Worm (Caenorhabditis elegans) whole organism, L4 larva: ENCODE data around the gene fbxb-90.

Experiments
- F10B5.3 ChIP-seq: sonication (generic microtip); optimal IDR thresholded peaks from 2 replicates; lab custom pipeline; 2016; ENCODE audit warnings: mild to moderate bottlenecking, missing genetic modification characterization, missing compliant biosample characterization
- F26F4.8 ChIP-seq: fragments of 200-800 bp; sonication (Bioruptor generic); conservative IDR thresholded peaks from 2 replicates; pipeline ENCODE4 v1.3.6; 2022; ENCODE audit warnings: missing genetic modification characterization, missing compliant biosample characterization
- F44E2.7 ChIP-seq: fragments of 200-800 bp; sonication (Bioruptor generic); IDR thresholded peaks from 2 replicates; pipeline ENCODE4 v2.1.2; 2022; ENCODE audit warnings: missing genetic modification characterization, missing compliant biosample characterization
- R02D3.7 ChIP-seq: fragments of 150-350 bp; sonication (generic microtip); optimal IDR thresholded peaks from 3 replicates; lab custom pipeline; 2014; ENCODE audit warnings: missing biosample characterization, missing genetic modification characterization
- T20F7.1 ChIP-seq: fragments of 200-800 bp; sonication (Bioruptor generic); optimal IDR thresholded peaks from 2 replicates; lab custom pipeline; 2018; ENCODE audit warnings: mild to moderate bottlenecking, missing genetic modification characterization, missing compliant biosample characterization
- T26A8.4 ChIP-seq: fragments of 200-800 bp; sonication (Bioruptor generic); IDR thresholded peaks from 2 replicates; pipeline ENCODE4 v1.3.6; 2022; ENCODE audit warnings: missing genetic modification characterization, missing compliant biosample characterization
- Y75B8A.6 ChIP-seq: fragments of 200-800 bp; sonication (Bioruptor generic); IDR thresholded peaks from 2 replicates; pipeline ENCODE4 v1.3.6; 2022; ENCODE audit warnings: missing genetic modification reagents, missing genetic modification characterization, missing compliant biosample characterization
- ZK546.5 ChIP-seq, 2 experiments: sonication (generic microtip); optimal IDR thresholded peaks; 2 replicates each; lab custom pipeline; 2017; ENCODE audit warnings: missing biosample characterization in 2 of 2, missing genetic modification characterization in 2 of 2
- aha-1 ChIP-seq: fragments of 150-350 bp; peaks from one replicate; lab custom pipeline; 2014; ENCODE audit warnings: missing biosample characterization, missing genetic modification characterization
- ces-1 ChIP-seq: fragments of 150-350 bp; sonication (generic microtip); optimal IDR thresholded peaks from 4 replicates; lab custom pipeline; 2014; ENCODE audit warnings: missing biosample characterization, missing genetic modification reagents, missing genetic modification characterization
- daf-12 ChIP-seq: fragments of 150-350 bp; optimal IDR thresholded peaks from 2 replicates; lab custom pipeline; 2014; ENCODE audit warnings: missing biosample characterization, missing genetic modification reagents, missing genetic modification characterization
- daf-19 ChIP-seq: fragments of 200-800 bp; sonication (Bioruptor generic); conservative IDR thresholded peaks from 2 replicates; pipeline ENCODE4 v1.3.6; 2022; ENCODE audit warnings: missing genetic modification characterization, missing compliant biosample characterization
- dmd-6 ChIP-seq: fragments of 200-800 bp; sonication (Bioruptor generic); IDR thresholded peaks from 2 replicates; pipeline ENCODE4 v1.3.6; 2022; ENCODE audit warnings: missing genetic modification reagents, missing genetic modification characterization, missing compliant biosample characterization
- egl-27 ChIP-seq: sonication (generic microtip); optimal IDR thresholded peaks from 3 replicates; lab custom pipeline; 2017; ENCODE audit warnings: missing biosample characterization, missing genetic modification reagents, missing genetic modification characterization
- gei-8 ChIP-seq: fragments of 200-800 bp; sonication (Bioruptor generic); optimal IDR thresholded peaks from 2 replicates; lab custom pipeline; 2018; ENCODE audit warnings: mild to moderate bottlenecking, missing genetic modification characterization, missing compliant biosample characterization
- hif-1 ChIP-seq, 2 experiments: sonication (generic microtip); optimal IDR thresholded peaks; 2 replicates each; lab custom pipeline; 2016 to 2017; ENCODE audit warnings: missing compliant biosample characterization in 2 of 2, missing genetic modification characterization in 2 of 2, missing genetic modification reagents in 2 of 2, missing genotype in 2 of 2, mild to moderate bottlenecking in 1 of 2
- hmg-1.1 ChIP-seq: fragments of 200-800 bp; sonication (Bioruptor generic); IDR thresholded peaks from 2 replicates; pipeline ENCODE4 v1.3.6; 2022; ENCODE audit warnings: missing genetic modification reagents, missing genetic modification characterization, missing compliant biosample characterization
- lim-7 ChIP-seq: fragments of 200-800 bp; sonication (Bioruptor generic); IDR thresholded peaks from 2 replicates; pipeline ENCODE4 v1.3.6; 2022; ENCODE audit warnings: missing genetic modification characterization, missing compliant biosample characterization
- lin-29 ChIP-seq: fragments of 200-800 bp; sonication (Bioruptor generic); IDR thresholded peaks from 2 replicates; pipeline ENCODE4 v1.3.6; 2022; ENCODE audit warnings: missing genetic modification reagents, missing genetic modification characterization, missing compliant biosample characterization
- lin-38 ChIP-seq: fragments of 200-800 bp; sonication (Bioruptor generic); IDR thresholded peaks from 2 replicates; pipeline ENCODE4 v1.3.6; 2022; ENCODE audit warnings: missing genetic modification reagents, missing genetic modification characterization, missing compliant biosample characterization
- lin-39 ChIP-seq: fragments of 150-350 bp; optimal IDR thresholded peaks from 2 replicates; lab custom pipeline; 2014; ENCODE audit warnings: missing biosample characterization, missing genetic modification reagents, missing genetic modification characterization
- madf-5 ChIP-seq, 2 experiments: fragments of 200-800 bp; sonication (Bioruptor generic); IDR thresholded peaks; 2 replicates each; pipeline ENCODE4 v1.3.6; 2022; ENCODE audit warnings: missing compliant biosample characterization in 2 of 2, missing genetic modification characterization in 2 of 2
- madf-9 ChIP-seq: fragments of 200-800 bp; sonication (Bioruptor generic); conservative IDR thresholded peaks from 2 replicates; pipeline ENCODE4 v1.3.6; 2022; ENCODE audit warnings: missing genetic modification reagents, missing genetic modification characterization, missing compliant biosample characterization
- mdt-29 ChIP-seq: fragments of 200-800 bp; sonication (Bioruptor generic); IDR thresholded peaks from 2 replicates; pipeline ENCODE4 v1.3.6; 2022; ENCODE audit warnings: missing genetic modification reagents, missing genetic modification characterization, missing compliant biosample characterization
- mxl-2 ChIP-seq: fragments of 200-800 bp; sonication (Bioruptor generic); conservative IDR thresholded peaks from 2 replicates; pipeline ENCODE4 v1.3.6; 2022; ENCODE audit warnings: missing genetic modification reagents, missing genetic modification characterization, missing compliant biosample characterization
- mxl-3 ChIP-seq: fragments of 200-800 bp; sonication (Bioruptor generic); optimal IDR thresholded peaks from 2 replicates; lab custom pipeline; 2018; ENCODE audit warnings: mild to moderate bottlenecking, missing genetic modification characterization, missing compliant biosample characterization
- nhr-10 ChIP-seq: fragments of 150-350 bp; optimal IDR thresholded peaks from 2 replicates; lab custom pipeline; 2014; ENCODE audit warnings: missing biosample characterization, missing genetic modification characterization
- nhr-11 ChIP-seq: fragments of 150-350 bp; optimal IDR thresholded peaks from 2 replicates; lab custom pipeline; 2014; ENCODE audit warnings: missing biosample characterization, missing genetic modification characterization
- nhr-25 ChIP-seq: sonication (generic microtip); optimal IDR thresholded peaks from 2 replicates; lab custom pipeline; 2017; ENCODE audit warnings: missing genetic modification characterization, mild to moderate bottlenecking, missing compliant biosample characterization, antibody characterized with exemption, moderate library complexity, borderline replicate concordance; ENCODE audit not compliant: insufficient read depth
- nhr-48 ChIP-seq: sonication (generic microtip); optimal IDR thresholded peaks from 2 replicates; lab custom pipeline; 2016; ENCODE audit warnings: mild to moderate bottlenecking, missing genetic modification characterization, missing compliant biosample characterization
- nhr-6 ChIP-seq: fragments of 150-350 bp; optimal IDR thresholded peaks from 2 replicates; lab custom pipeline; 2014; ENCODE audit warnings: missing biosample characterization, missing genetic modification characterization
- nhr-77 ChIP-seq: fragments of 150-350 bp; optimal IDR thresholded peaks from 2 replicates; lab custom pipeline; 2014; ENCODE audit warnings: missing biosample characterization, missing genetic modification characterization
- pha-4 ChIP-seq, 2 experiments: fragments of 150-350 bp in 1 of 2; fragments of 200-800 bp in 1 of 2; sonication (Bioruptor generic) in 1 of 2; IDR thresholded peaks in 1 of 2; optimal IDR thresholded peaks in 1 of 2; 2 replicates each; pipeline versions ENCODE4 v1.3.6 to Lab custom; 2014 to 2022; ENCODE audit warnings: missing genetic modification characterization in 2 of 2, missing genetic modification reagents in 2 of 2, missing biosample characterization in 1 of 2, missing compliant biosample characterization in 1 of 2
- saeg-2 ChIP-seq: fragments of 200-800 bp; sonication (Bioruptor generic); IDR thresholded peaks from 2 replicates; pipeline ENCODE4 v1.3.6; 2022; ENCODE audit warnings: missing genetic modification reagents, missing genetic modification characterization, missing compliant biosample characterization
- set-16 ChIP-seq: fragments of 200-800 bp; sonication (Bioruptor generic); IDR thresholded peaks from 2 replicates; pipeline ENCODE4 v1.3.6; 2022; ENCODE audit warnings: missing genetic modification reagents, missing genetic modification characterization, missing compliant biosample characterization
- skn-1 ChIP-seq: fragments of 150-350 bp; optimal IDR thresholded peaks from 2 replicates; lab custom pipeline; 2014; ENCODE audit warnings: missing biosample characterization, missing genetic modification characterization
- spr-3 ChIP-seq: fragments of 200-800 bp; sonication (Bioruptor generic); optimal IDR thresholded peaks from 2 replicates; lab custom pipeline; 2018; ENCODE audit warnings: mild to moderate bottlenecking, missing genetic modification characterization, missing compliant biosample characterization
- tag-97 ChIP-seq: fragments of 200-800 bp; sonication (Bioruptor generic); IDR thresholded peaks from 2 replicates; pipeline ENCODE4 v1.3.6; 2022; ENCODE audit warnings: missing genetic modification characterization, missing compliant biosample characterization
- unc-62 ChIP-seq, 3 experiments: fragments of 150-350 bp in 1 of 3; sonication (generic microtip); optimal IDR thresholded peaks in 2 of 3; peaks in 1 of 3; 1 replicate in 1 of 3; 2 replicates in 2 of 3; lab custom pipeline; 2014 to 2017; ENCODE audit warnings: missing biosample characterization in 3 of 3, missing genetic modification characterization in 3 of 3, missing genetic modification reagents in 3 of 3, missing genotype in 1 of 3
- zfp-2 ChIP-seq: sonication (generic microtip); optimal IDR thresholded peaks from 2 replicates; lab custom pipeline; 2016; ENCODE audit warnings: mild to moderate bottlenecking, missing genetic modification characterization, missing compliant biosample characterization
- zip-11 ChIP-seq: fragments of 200-800 bp; sonication (Bioruptor generic); IDR thresholded peaks from 2 replicates; pipeline ENCODE4 v1.3.6; 2022; ENCODE audit warnings: missing genetic modification characterization, missing compliant biosample characterization
- ztf-11 ChIP-seq: fragments of 150-350 bp; optimal IDR thresholded peaks from 2 replicates; lab custom pipeline; 2014; ENCODE audit warnings: missing biosample characterization, missing genetic modification characterization

The fbxb-90 gene

ce11 chrII:3785756-3786155, 37.1 kb upstream of the fbxb-90 start:
- no peak for TF ChIP-seq mxl-2 (GFP tag; lab: Robert Waterston, UW)
- TF ChIP-seq set-16 (GFP tag; lab: Robert Waterston, UW), result peak; percentile 78
- TF ChIP-seq egl-27, result no peak

- TF ChIP-seq nhr-77 (tag; lab: Kevin White, UChicago) (no peak), T20F7.1 (GFP tag; lab: Kevin White, UChicago) (no peak), spr-3 (no peak), nhr-11 (tag; lab: Kevin White, UChicago) (no peak), skn-1 (tag; lab: Kevin White, UChicago) (no peak), tag-97 (GFP tag; lab: Robert Waterston, UW) (no peak), hmg-1.1 (GFP tag; lab: Robert Waterston, UW) (no peak), dmd-6 (GFP tag; lab: Robert Waterston, UW) (no peak), saeg-2 (GFP tag; lab: Robert Waterston, UW) (no peak), pha-4 (GFP tag; IDR thresholded peaks at IDR 0.05; lab: Robert Waterston, UW) (no peak), pha-4 (tag; optimal IDR thresholded peaks at IDR 0.05; lab: Kevin White, UChicago) (no peak), ces-1 (GFP tag; lab: Kevin White, UChicago) (no peak), F10B5.3 (tag; lab: Kevin White, UChicago) (no peak), zfp-2 (tag; lab: Kevin White, UChicago) (no peak), madf-5 (GFP tag; IDR thresholded peaks at IDR 0.05; lab: Robert Waterston, UW) (no peak), nhr-25 (tag; lab: Kevin White, UChicago) (no peak), lim-7 (GFP tag; lab: Robert Waterston, UW) (no peak), Y75B8A.6 (GFP tag; lab: Robert Waterston, UW) (no peak), T26A8.4 (GFP tag; lab: Robert Waterston, UW) (no peak)
These were observed 36.6 kb upstream of the fbxb-90 start, which contains the start of gene T24E12.1 for ce11 chrII:3785257-3785656. Gene T24E12.1 (plus strand): TSS chrII:3785557.

- no peak for TF ChIP-seq daf-19
- TF ChIP-seq unc-62 (GFP tag; optimal IDR thresholded peaks at IDR 0.05 in 1 of 2; lab: Kevin White, UChicago), result no peak
- no peak for TF ChIP-seq unc-62 (tag; optimal IDR thresholded peaks at IDR 0.05; lab: Kevin White, UChicago)
- no peak for TF ChIP-seq lin-39 (tag; lab: Kevin White, UChicago)
- no peak for TF ChIP-seq mxl-3 (GFP tag; lab: Kevin White, UChicago)
- TF ChIP-seq spr-3, result no peak
- no peak for TF ChIP-seq gei-8 (GFP tag; lab: Kevin White, UChicago)
- no peak for TF ChIP-seq lin-29
- no peak for TF ChIP-seq madf-9 (GFP tag; lab: Robert Waterston, UW)
- no peak for TF ChIP-seq zfp-2 (tag; lab: Kevin White, UChicago)
- no peak for TF ChIP-seq nhr-48 (tag; lab: Kevin White, UChicago)
These were observed 33.8 kb upstream of the fbxb-90 start, which contains the start of gene T24E12.2 for ce11 chrII:3782309-3783000. Gene T24E12.2 (plus strand): TSS chrII:3782950.

ce11 chrII:3781238-3781637, 32.6 kb upstream of the fbxb-90 start:
- TF ChIP-seq F44E2.7 (GFP tag; lab: Robert Waterston, UW) (no peak), madf-5 (GFP tag; IDR thresholded peaks at IDR 0.05; lab: Robert Waterston, UW) (no peak), aha-1 (peak; percentile 74), mxl-3 (GFP tag; lab: Kevin White, UChicago) (no peak)

- TF ChIP-seq nhr-10 (tag; lab: Kevin White, UChicago), result no peak
- no peak for TF ChIP-seq mdt-29 (GFP tag; lab: Robert Waterston, UW)
- no peak for TF ChIP-seq ztf-11 (tag; lab: Kevin White, UChicago)
- no peak for TF ChIP-seq daf-12 (tag; lab: Kevin White, UChicago)
- no peak for TF ChIP-seq zip-11 (GFP tag; lab: Robert Waterston, UW)
- no peak for TF ChIP-seq madf-9 (GFP tag; lab: Robert Waterston, UW)
- no peak for TF ChIP-seq F26F4.8
- TF ChIP-seq unc-62 (GFP tag; optimal IDR thresholded peaks at IDR 0.05 in 1 of 2; lab: Kevin White, UChicago), result no peak
- TF ChIP-seq unc-62 (tag; optimal IDR thresholded peaks at IDR 0.05; lab: Kevin White, UChicago), result no peak
- no peak for TF ChIP-seq lin-38 (GFP tag; lab: Robert Waterston, UW)
- no peak for TF ChIP-seq egl-27
- no peak for TF ChIP-seq R02D3.7 (tag; lab: Kevin White, UChicago)
- no peak for TF ChIP-seq nhr-6 (tag; lab: Kevin White, UChicago)
- no peak for TF ChIP-seq hif-1 (tag; optimal IDR thresholded peaks at IDR 0.05; lab: Kevin White, UChicago)
- no peak for TF ChIP-seq ZK546.5 (tag; optimal IDR thresholded peaks at IDR 0.05; lab: Kevin White, UChicago)
- TF ChIP-seq tag-97 (GFP tag; lab: Robert Waterston, UW), result no peak
- no peak for TF ChIP-seq madf-5 (GFP tag; IDR thresholded peaks at IDR 0.05; lab: Robert Waterston, UW)
These were observed 30.8 kb upstream of the fbxb-90 start, which contains the start of gene T24E12.11 for ce11 chrII:3779463-3779862. Gene T24E12.11 (minus strand): TSS chrII:3779563.
